Fruit fly (Drosophila melanogaster) whole organism, embryonic: ENCODE results near the gene CG6972.

Source experiments
- CG17328 ChIP-seq: fragments of 200-800 bp; sonication (Bioruptor generic); IDR thresholded peaks from 2 replicates; pipeline ENCODE4 v1.3.6; 2022; ENCODE audit warnings: missing biosample characterization, missing genetic modification characterization
- CG30403 ChIP-seq: fragments of 200-800 bp; sonication (Bioruptor generic); optimal IDR thresholded peaks from 3 replicates; lab custom pipeline; 2016; ENCODE audit warnings: missing biosample characterization, missing genetic modification characterization
- CG42726 ChIP-seq: fragments of 200-800 bp; sonication (Bioruptor generic); IDR thresholded peaks from 2 replicates; pipeline ENCODE4 v1.3.6; 2022; ENCODE audit warnings: missing biosample characterization, missing genetic modification characterization; ENCODE audit not compliant: partially characterized antibody
- CG6765 ChIP-seq: fragments of 200-800 bp; sonication (Bioruptor generic); optimal IDR thresholded peaks from 3 replicates; lab custom pipeline; 2017; ENCODE audit warnings: missing biosample characterization, mild to moderate bottlenecking, missing genetic modification characterization
- Drgx ChIP-seq: fragments of 200-800 bp; sonication (Bioruptor generic); IDR thresholded peaks from 2 replicates; pipeline ENCODE4 v1.3.6; 2022; ENCODE audit warnings: missing biosample characterization, missing genetic modification characterization
- Neu2 ChIP-seq: fragments of 200-800 bp; sonication (Bioruptor generic); optimal IDR thresholded peaks from 3 replicates; lab custom pipeline; 2016; ENCODE audit warnings: missing biosample characterization, missing genetic modification characterization, borderline replicate concordance
- br ChIP-seq: fragments of >200 bp; optimal IDR thresholded peaks from 2 replicates; lab custom pipeline; 2017
- mld ChIP-seq: fragments of 200-800 bp; sonication (Bioruptor generic); IDR thresholded peaks from 3 replicates; pipeline ENCODE4 v1.3.6; 2022; ENCODE audit warnings: missing biosample characterization, missing genetic modification characterization; ENCODE audit not compliant: partially characterized antibody
- oc ChIP-seq: fragments of 200-800 bp; sonication (Bioruptor generic); optimal IDR thresholded peaks from 2 replicates; lab custom pipeline; 2018; ENCODE audit warnings: missing biosample characterization, mild to moderate bottlenecking, missing genetic modification characterization, moderate library complexity
- sim ChIP-seq: fragments of 200-800 bp; sonication (Bioruptor generic); IDR thresholded peaks from 2 replicates; pipeline ENCODE4 v1.3.6; 2022; ENCODE audit warnings: missing biosample characterization, missing genetic modification characterization
- tap ChIP-seq: fragments of 200-800 bp; optimal IDR thresholded peaks from 3 replicates; lab custom pipeline; 2019; ENCODE audit warnings: missing biosample characterization, mild to moderate bottlenecking, missing genetic modification characterization, moderate library complexity
- tin ChIP-seq: fragments of 200-800 bp; sonication (Bioruptor generic); optimal IDR thresholded peaks from 3 replicates; lab custom pipeline; 2016; ENCODE audit warnings: missing biosample characterization, missing genetic modification characterization
- twi ChIP-seq: fragments of 200-800 bp; optimal IDR thresholded peaks from 2 replicates; lab custom pipeline; 2019; ENCODE audit warnings: missing biosample characterization, mild to moderate bottlenecking, missing genetic modification characterization, moderate library complexity

dm6 chr3R:22663115-22663514, 38.7 kb upstream of the CG6972 start:
- TF ChIP-seq oc (tag; lab: Kevin White, UChicago) (peak; percentile 56), CG42726 (no peak), sim (GFP tag; lab: Robert Waterston, UW) (peak; percentile 29; the same call in 1 of the 2 replicates), mld (GFP tag; lab: Robert Waterston, UW) (no peak), CG17328 (GFP tag; lab: Robert Waterston, UW) (peak; percentile 87), twi (tag; lab: Kevin White, UChicago) (no peak), tap (peak; percentile 55), Neu2 (GFP tag; lab: Kevin White, UChicago) (no peak), Drgx (GFP tag; lab: Robert Waterston, UW) (no peak), CG6765 (GFP tag; lab: Kevin White, UChicago) (no peak), br (lab: Kevin White, UChicago) (no peak), CG30403 (GFP tag; lab: Kevin White, UChicago) (peak; percentile 72), tin (GFP tag; lab: Kevin White, UChicago) (peak; percentile 44)
